Fruit fly (Drosophila melanogaster) whole organism, embryonic: ENCODE results near the gene Nup98-96.

Experiments
- Aef1 ChIP-seq: fragments of 200-800 bp; sonication (Bioruptor generic); IDR thresholded peaks from 3 replicates; pipeline ENCODE4 v1.3.6; 2022; ENCODE audit warnings: missing biosample characterization, missing genetic modification characterization
- Antp ChIP-seq: fragments of 200-800 bp; sonication (Bioruptor generic); optimal IDR thresholded peaks from 3 replicates; lab custom pipeline; 2016; ENCODE audit warnings: missing biosample characterization, missing genetic modification characterization
- C15 ChIP-seq: fragments of 200-800 bp; sonication (Bioruptor generic); IDR thresholded peaks from 3 replicates; pipeline ENCODE4 v1.3.6; 2022; ENCODE audit warnings: missing biosample characterization, missing genetic modification characterization
- CG11696 ChIP-seq: fragments of 200-800 bp; sonication (Bioruptor generic); IDR thresholded peaks from 2 replicates; pipeline ENCODE4 v1.3.6; 2022; ENCODE audit warnings: missing biosample characterization, missing genetic modification characterization
- CG12104 ChIP-seq: fragments of 200-800 bp; sonication (Bioruptor generic); optimal IDR thresholded peaks from 3 replicates; lab custom pipeline; 2016; ENCODE audit warnings: missing biosample characterization, missing genetic modification characterization
- CG14014 ChIP-seq: fragments of 200-800 bp; sonication (Bioruptor generic); IDR thresholded peaks from 2 replicates; pipeline ENCODE4 v1.3.6; 2022; ENCODE audit warnings: missing biosample characterization, missing genetic modification characterization
- CG2129 ChIP-seq: fragments of 200-800 bp; sonication (Bioruptor generic); IDR thresholded peaks from 2 replicates; pipeline ENCODE4 v1.3.6; 2022; ENCODE audit warnings: missing biosample characterization, missing genetic modification characterization; ENCODE audit not compliant: partially characterized antibody
- CG2875 ChIP-seq: fragments of 200-800 bp; sonication (Bioruptor generic); optimal IDR thresholded peaks from 2 replicates; lab custom pipeline; 2017; ENCODE audit warnings: missing biosample characterization, mild to moderate bottlenecking, missing genetic modification characterization, missing genetic modification reagents
- CG32767 ChIP-seq: fragments of 200-800 bp; sonication (Bioruptor generic); IDR thresholded peaks from 2 replicates; pipeline ENCODE4 v1.3.6; 2022; ENCODE audit warnings: missing biosample characterization, missing genetic modification characterization
- CG3847 ChIP-seq: fragments of 200-800 bp; sonication (Bioruptor generic); IDR thresholded peaks from 2 replicates; pipeline ENCODE4 v1.3.6; 2022; ENCODE audit warnings: missing biosample characterization, missing genetic modification characterization
- CG42726 ChIP-seq: fragments of 200-800 bp; sonication (Bioruptor generic); IDR thresholded peaks from 2 replicates; pipeline ENCODE4 v1.3.6; 2022; ENCODE audit warnings: missing biosample characterization, missing genetic modification characterization; ENCODE audit not compliant: partially characterized antibody
- CG4730 ChIP-seq: fragments of 200-800 bp; sonication (Bioruptor generic); IDR thresholded peaks from 2 replicates; pipeline ENCODE4 v1.3.6; 2022; ENCODE audit warnings: missing biosample characterization, missing genetic modification characterization
- CG5245 ChIP-seq: fragments of 200-800 bp; sonication (Bioruptor generic); optimal IDR thresholded peaks from 3 replicates; lab custom pipeline; 2016; ENCODE audit warnings: missing biosample characterization, missing genetic modification characterization
- CG6272 ChIP-seq: fragments of 200-800 bp; sonication (Bioruptor generic); IDR thresholded peaks from 2 replicates; pipeline ENCODE4 v1.3.6; 2022; ENCODE audit warnings: missing biosample characterization, missing genetic modification characterization
- CG7357 ChIP-seq: fragments of 200-800 bp; sonication (Bioruptor generic); IDR thresholded peaks from 3 replicates; pipeline ENCODE4 v1.3.6; 2022; ENCODE audit warnings: missing biosample characterization, missing genetic modification characterization
- CG8924 ChIP-seq: fragments of 200-800 bp; optimal IDR thresholded peaks from 3 replicates; lab custom pipeline; 2019; ENCODE audit warnings: missing biosample characterization, mild to moderate bottlenecking, missing genetic modification characterization, moderate library complexity
- CG8944 ChIP-seq: fragments of 200-800 bp; sonication (Bioruptor generic); optimal IDR thresholded peaks from 3 replicates; lab custom pipeline; 2016; ENCODE audit warnings: missing biosample characterization, missing genetic modification characterization
- CkIIα-i1 ChIP-seq: fragments of 200-800 bp; sonication (Bioruptor generic); IDR thresholded peaks from 2 replicates; pipeline ENCODE4 v1.3.6; 2022; ENCODE audit warnings: missing biosample characterization, missing genetic modification characterization
- Dek ChIP-seq: fragments of 200-800 bp; sonication (Bioruptor generic); optimal IDR thresholded peaks from 3 replicates; lab custom pipeline; 2019; ENCODE audit warnings: missing biosample characterization, mild to moderate bottlenecking, missing genetic modification characterization, moderate library complexity
- Eip74EF ChIP-seq, 2 experiments: fragments of 200-800 bp in 1 of 2; fragments of >200 bp in 1 of 2; sonication (Bioruptor generic) in 1 of 2; optimal IDR thresholded peaks; 2 replicates each; lab custom pipeline; 2017 to 2019; ENCODE audit warnings: missing biosample characterization in 2 of 2, missing genetic modification characterization in 2 of 2, mild to moderate bottlenecking in 1 of 2, moderate library complexity in 1 of 2
- Fer3 ChIP-seq: fragments of 200-800 bp; sonication (Bioruptor generic); optimal IDR thresholded peaks from 2 replicates; lab custom pipeline; 2018; ENCODE audit warnings: missing biosample characterization, mild to moderate bottlenecking, missing genetic modification characterization, moderate library complexity
- Hr78 ChIP-seq, 2 experiments: fragments of 200-800 bp in 1 of 2; fragments of >200 bp in 1 of 2; sonication (Bioruptor generic) in 1 of 2; optimal IDR thresholded peaks; 2 replicates each; lab custom pipeline; 2017 to 2019; ENCODE audit warnings: missing biosample characterization in 2 of 2, missing genetic modification characterization in 2 of 2, mild to moderate bottlenecking in 1 of 2, moderate library complexity in 1 of 2
- MBD-R2 ChIP-seq: fragments of 200-800 bp; sonication (Bioruptor generic); IDR thresholded peaks from 2 replicates; pipeline ENCODE4 v1.3.6; 2022; ENCODE audit warnings: missing biosample characterization, missing genetic modification characterization
- Med ChIP-seq: fragments of 200-800 bp; sonication (Bioruptor generic); peaks from one replicate; lab custom pipeline; 2016; ENCODE audit warnings: missing biosample characterization, missing genetic modification characterization, mild to moderate bottlenecking, inconsistent platforms, moderate library complexity
- NC2β ChIP-seq: fragments of 200-800 bp; sonication (Bioruptor generic); optimal IDR thresholded peaks from 2 replicates; lab custom pipeline; 2016; ENCODE audit warnings: missing biosample characterization, missing genetic modification characterization
- Optix ChIP-seq: fragments of 200-800 bp; sonication (Bioruptor generic); IDR thresholded peaks from 3 replicates; pipeline ENCODE4 v1.3.6; 2022; ENCODE audit warnings: missing biosample characterization, missing genetic modification characterization
- Poxn ChIP-seq: fragments of 200-800 bp; sonication (Bioruptor generic); IDR thresholded peaks from 2 replicates; pipeline ENCODE4 v1.3.6; 2022; ENCODE audit warnings: missing biosample characterization, missing genetic modification characterization
- Rx ChIP-seq: fragments of 200-800 bp; sonication (Bioruptor generic); IDR thresholded peaks from 2 replicates; pipeline ENCODE4 v1.3.6; 2022; ENCODE audit warnings: missing biosample characterization, missing genetic modification characterization
- Ssrp ChIP-seq: fragments of 200-800 bp; sonication (Bioruptor generic); optimal IDR thresholded peaks from 2 replicates; lab custom pipeline; 2018; ENCODE audit warnings: missing biosample characterization, mild to moderate bottlenecking, missing genetic modification characterization, moderate library complexity
- Usf ChIP-seq: fragments of 200-800 bp; sonication (Bioruptor generic); optimal IDR thresholded peaks from 2 replicates; lab custom pipeline; 2017; ENCODE audit warnings: missing genotype, missing biosample characterization, missing genetic modification characterization
- amos ChIP-seq: fragments of 200-800 bp; sonication (Bioruptor generic); IDR thresholded peaks from 2 replicates; pipeline ENCODE4 v1.3.6; 2022; ENCODE audit warnings: missing biosample characterization, missing genetic modification characterization; ENCODE audit not compliant: partially characterized antibody
- ase ChIP-seq: fragments of 200-800 bp; sonication (Bioruptor generic); IDR thresholded peaks from 3 replicates; pipeline ENCODE4 v1.3.6; 2022; ENCODE audit warnings: missing biosample characterization, missing genetic modification characterization
- ato ChIP-seq: fragments of 200-800 bp; sonication (Bioruptor generic); IDR thresholded peaks from 2 replicates; pipeline ENCODE4 v1.3.6; 2022; ENCODE audit warnings: missing biosample characterization, missing genetic modification characterization; ENCODE audit not compliant: partially characterized antibody
- corto ChIP-seq: fragments of 200-800 bp; sonication (Bioruptor generic); optimal IDR thresholded peaks from 2 replicates; lab custom pipeline; 2016; ENCODE audit warnings: missing biosample characterization, mild to moderate bottlenecking, missing genetic modification characterization, moderate library complexity
- dimm ChIP-seq: fragments of 200-800 bp; sonication (Bioruptor generic); IDR thresholded peaks from 2 replicates; pipeline ENCODE4 v1.3.6; 2022; ENCODE audit warnings: missing biosample characterization, missing genetic modification characterization
- dysf ChIP-seq: fragments of 200-800 bp; sonication (Bioruptor generic); IDR thresholded peaks from 3 replicates; pipeline ENCODE4 v1.3.6; 2022; ENCODE audit warnings: missing biosample characterization, missing genetic modification characterization
- gsb-n ChIP-seq: fragments of 200-800 bp; sonication (Bioruptor generic); optimal IDR thresholded peaks from 3 replicates; lab custom pipeline; 2018; ENCODE audit warnings: missing biosample characterization, mild to moderate bottlenecking, missing genetic modification characterization
- h ChIP-seq: fragments of >200 bp; optimal IDR thresholded peaks from 2 replicates; lab custom pipeline; 2017
- hb ChIP-seq: fragments of 200-800 bp; sonication (Bioruptor generic); IDR thresholded peaks from 3 replicates; pipeline ENCODE4 v1.3.6; 2022; ENCODE audit warnings: missing biosample characterization, missing genetic modification characterization; ENCODE audit not compliant: partially characterized antibody
- jigr1 ChIP-seq: fragments of 200-800 bp; sonication (Bioruptor generic); IDR thresholded peaks from 3 replicates; pipeline ENCODE4 v1.3.6; 2022; ENCODE audit warnings: missing biosample characterization, missing genetic modification characterization
- kah ChIP-seq: fragments of 200-800 bp; sonication (Bioruptor generic); optimal IDR thresholded peaks from 2 replicates; lab custom pipeline; 2018; ENCODE audit warnings: missing biosample characterization, mild to moderate bottlenecking, missing genetic modification characterization
- kay ChIP-seq: fragments of 200-800 bp; sonication (Bioruptor generic); optimal IDR thresholded peaks from 2 replicates; lab custom pipeline; 2016; ENCODE audit warnings: missing biosample characterization, missing genetic modification characterization
- luna ChIP-seq: fragments of 200-800 bp; sonication (Bioruptor generic); optimal IDR thresholded peaks from 2 replicates; lab custom pipeline; 2016; ENCODE audit warnings: missing biosample characterization, missing genetic modification characterization
- pzg ChIP-seq: fragments of 200-800 bp; sonication (Bioruptor generic); optimal IDR thresholded peaks from 3 replicates; lab custom pipeline; 2018; ENCODE audit warnings: missing biosample characterization, mild to moderate bottlenecking, missing genetic modification characterization, moderate library complexity
- rib ChIP-seq: fragments of 200-800 bp; sonication (Bioruptor generic); IDR thresholded peaks from 2 replicates; pipeline ENCODE4 v1.3.6; 2022; ENCODE audit warnings: missing biosample characterization, missing genetic modification characterization
- row ChIP-seq: fragments of 200-800 bp; sonication (Bioruptor generic); IDR thresholded peaks from 3 replicates; pipeline ENCODE4 v1.3.6; 2022; ENCODE audit warnings: missing biosample characterization, missing genetic modification characterization
- sd ChIP-seq: fragments of 200-800 bp; sonication (Bioruptor generic); optimal IDR thresholded peaks from 3 replicates; lab custom pipeline; 2018; ENCODE audit warnings: missing biosample characterization, mild to moderate bottlenecking, missing genetic modification characterization, moderate library complexity
- slou ChIP-seq: fragments of 200-800 bp; sonication (Bioruptor generic); optimal IDR thresholded peaks from 3 replicates; lab custom pipeline; 2016; ENCODE audit warnings: missing biosample characterization, missing genetic modification characterization
- trh ChIP-seq: fragments of 200-800 bp; sonication (Bioruptor generic); optimal IDR thresholded peaks from 2 replicates; lab custom pipeline; 2016; ENCODE audit warnings: missing biosample characterization, missing genetic modification characterization
- wek ChIP-seq: fragments of 200-800 bp; sonication (Bioruptor generic); optimal IDR thresholded peaks from 3 replicates; lab custom pipeline; 2018; ENCODE audit warnings: missing biosample characterization, mild to moderate bottlenecking, missing genetic modification characterization, moderate library complexity
- zen ChIP-seq: fragments of 200-800 bp; sonication (Bioruptor generic); optimal IDR thresholded peaks from 3 replicates; lab custom pipeline; 2018; ENCODE audit warnings: missing biosample characterization, mild to moderate bottlenecking, missing genetic modification characterization, moderate library complexity

Nup98-96 gene

dm6 chr3R:23726740-23727139, 54.7 kb downstream of the Nup98-96 start (continued):
- TF ChIP-seq CG2875 (GFP tag; lab: Kevin White, UChicago) (no peak), CG8944 (GFP tag; lab: Kevin White, UChicago) (peak; percentile 16), Fer3 (tag; lab: Kevin White, UChicago) (peak; percentile 90), Antp (GFP tag; lab: Kevin White, UChicago) (peak; percentile 49), sd (peak; percentile 81), NC2β (GFP tag; lab: Kevin White, UChicago) (no peak), Dek (peak; percentile 71), CG7357 (GFP tag; lab: Robert Waterston, UW) (peak; percentile 67), dimm (GFP tag; lab: Robert Waterston, UW) (no peak), amos (GFP tag; lab: Robert Waterston, UW) (no peak), hb (no peak), Usf (GFP tag; lab: Kevin White, UChicago) (peak; percentile 64), CG12104 (GFP tag; lab: Kevin White, UChicago) (peak; percentile 51), trh (GFP tag; lab: Kevin White, UChicago) (no peak), corto (peak; percentile 11), CG6272 (peak; percentile 43; the same call in 1 of the 2 replicates), gsb-n (peak; percentile 4), Hr78 (GFP tag; optimal IDR thresholded peaks at IDR 0.05; lab: Kevin White, UChicago) (no peak), CG11696 (peak; percentile 59), zen (peak; percentile 41), kay (peak; percentile 51), CG3847 (peak; percentile 76), Med (GFP tag; lab: Kevin White, UChicago) (peak; percentile 95), Rx (GFP tag; lab: Robert Waterston, UW) (peak; percentile 57), slou (peak; percentile 71), ato (no peak), wek (GFP tag; lab: Kevin White, UChicago) (no peak), MBD-R2 (GFP tag; lab: Robert Waterston, UW) (peak; percentile 58; the same call in 1 of the 2 replicates), Eip74EF (GFP tag; optimal IDR thresholded peaks at IDR 0.05; lab: Kevin White, UChicago) (peak in 1 of 2 experiments; percentile 50), CG32767 (0 out of 2 replicates have a peak, but pooled peaks have one; percentile 18), Optix (GFP tag; lab: Robert Waterston, UW) (no peak), CG4730 (GFP tag; lab: Robert Waterston, UW) (peak; percentile 72), CG5245 (GFP tag; lab: Kevin White, UChicago) (peak; percentile 22), C15 (0 out of 3 replicates have a peak, but pooled peaks have one; percentile 50), ase (GFP tag; lab: Robert Waterston, UW) (no peak; the same call in 2 of the 3 replicates), luna (peak; percentile 1), CG8924 (peak; percentile 85), kah (GFP tag; lab: Kevin White, UChicago) (no peak), Poxn (GFP tag; lab: Robert Waterston, UW) (no peak; the same call in 1 of the 2 replicates), CkIIα-i1 (GFP tag; lab: Robert Waterston, UW) (no peak), dysf (GFP tag; lab: Robert Waterston, UW) (peak; percentile 87), jigr1 (GFP tag; lab: Robert Waterston, UW) (peak; percentile 60; the same call in 1 of the 3 replicates), h (lab: Kevin White, UChicago) (no peak), CG2129 (GFP tag; lab: Robert Waterston, UW) (no peak), Aef1 (GFP tag; lab: Robert Waterston, UW) (peak; percentile 80), CG42726 (GFP tag; lab: Robert Waterston, UW) (no peak), CG14014 (peak; percentile 86), Ssrp (tag; lab: Kevin White, UChicago) (peak; percentile 44), row (peak; percentile 87), pzg (GFP tag; lab: Kevin White, UChicago) (no peak), rib (peak; percentile 85; the same call in 1 of the 2 replicates)
